Worm (Caenorhabditis elegans) whole organism, late embryonic: ENCODE results near the gene F13D11.3.

ENCODE experiments used
- ahr-1 ChIP-seq: sonication (generic microtip); optimal IDR thresholded peaks from 2 replicates; lab custom pipeline; 2016; ENCODE audit warnings: missing genetic modification characterization, missing compliant biosample characterization
- ceh-6 ChIP-seq: fragments of 200-800 bp; sonication (Bioruptor generic); optimal IDR thresholded peaks from 2 replicates; lab custom pipeline; 2018; ENCODE audit warnings: mild to moderate bottlenecking, missing genetic modification characterization, missing compliant biosample characterization
- che-1 ChIP-seq: sonication (generic microtip); optimal IDR thresholded peaks from 2 replicates; lab custom pipeline; 2016; ENCODE audit warnings: mild to moderate bottlenecking, missing genetic modification characterization, missing compliant biosample characterization
- dmd-4 ChIP-seq: sonication (generic microtip); optimal IDR thresholded peaks from 2 replicates; lab custom pipeline; 2016; ENCODE audit warnings: borderline replicate concordance, missing genetic modification characterization, missing compliant biosample characterization
- elt-2 ChIP-seq: sonication (generic microtip); optimal IDR thresholded peaks from 2 replicates; lab custom pipeline; 2016; ENCODE audit warnings: missing genetic modification reagents, missing genetic modification characterization, missing compliant biosample characterization
- eyg-1 ChIP-seq: sonication (generic microtip); optimal IDR thresholded peaks from 2 replicates; lab custom pipeline; 2016; ENCODE audit warnings: missing genotype, missing genetic modification characterization, missing compliant biosample characterization
- fax-1 ChIP-seq: sonication (generic microtip); optimal IDR thresholded peaks from 2 replicates; lab custom pipeline; 2016; ENCODE audit warnings: missing genotype, missing genetic modification characterization, missing compliant biosample characterization
- hlh-30 ChIP-seq: sonication (generic microtip); optimal IDR thresholded peaks from 2 replicates; lab custom pipeline; 2017; ENCODE audit warnings: antibody characterized with exemption, missing genetic modification characterization, missing compliant biosample characterization; ENCODE audit not compliant: insufficient read depth
- nhr-11 ChIP-seq: fragments of 150-350 bp; optimal IDR thresholded peaks from 2 replicates; lab custom pipeline; 2014; ENCODE audit warnings: missing biosample characterization, missing genetic modification characterization
- nhr-232 ChIP-seq: sonication (generic microtip); optimal IDR thresholded peaks from 2 replicates; lab custom pipeline; 2016; ENCODE audit warnings: missing genetic modification characterization, missing compliant biosample characterization
- pha-4 ChIP-seq: fragments of 150-350 bp; optimal IDR thresholded peaks from 2 replicates; lab custom pipeline; 2018; ENCODE audit warnings: missing biosample characterization, missing genetic modification reagents, missing genetic modification characterization
- sox-4 ChIP-seq: sonication (generic microtip); optimal IDR thresholded peaks from 2 replicates; lab custom pipeline; 2017; ENCODE audit warnings: mild to moderate bottlenecking, missing genetic modification characterization, inconsistent platforms, missing compliant biosample characterization
- unc-3 ChIP-seq, 2 experiments: fragments of 200-800 bp in 1 of 2; sonication (Bioruptor generic) in 1 of 2; sonication (generic microtip) in 1 of 2; conservative IDR thresholded peaks in 1 of 2; optimal IDR thresholded peaks in 1 of 2; 2 replicates each; pipeline versions ENCODE4 v1.3.6 to Lab custom; 2016 to 2022; ENCODE audit warnings: missing compliant biosample characterization in 2 of 2, missing genetic modification characterization in 2 of 2, missing genetic modification reagents in 1 of 2
- unc-55 ChIP-seq: sonication (generic microtip); optimal IDR thresholded peaks from 2 replicates; lab custom pipeline; 2017; ENCODE audit warnings: missing biosample characterization, missing genetic modification reagents, missing genetic modification characterization

DNA sequence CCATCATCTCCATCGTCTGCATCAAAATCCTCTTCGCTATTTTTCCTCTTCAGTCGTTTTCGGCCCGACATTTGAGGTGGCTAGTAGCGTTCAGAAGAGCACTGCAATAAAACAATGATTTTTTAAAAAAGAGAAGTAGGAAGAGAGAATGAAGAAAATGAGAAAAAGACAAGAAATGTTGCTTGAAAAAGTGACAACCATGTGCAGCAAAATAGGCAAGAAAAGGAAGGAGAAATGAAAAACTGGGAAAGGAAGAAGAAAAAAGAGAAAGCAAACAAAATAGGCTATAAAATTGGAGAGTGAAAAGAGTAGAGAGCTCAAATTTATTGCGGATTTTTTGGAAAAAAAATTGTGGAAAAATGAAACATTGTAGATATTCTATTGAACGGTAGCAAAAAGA is 42.4 kb downstream of the F13D11.3 start, which contains the start of gene tag-294:
- TF ChIP-seq elt-2 (tag; lab: Kevin White, UChicago) = no peak
- TF ChIP-seq nhr-232 = no peak
- no peak for TF ChIP-seq hlh-30
- no peak for TF ChIP-seq ahr-1 (tag; lab: Kevin White, UChicago)
- TF ChIP-seq eyg-1 = no peak
- TF ChIP-seq nhr-11 (tag; lab: Kevin White, UChicago) = no peak
- TF ChIP-seq unc-55 (GFP tag; lab: Kevin White, UChicago) = no peak
- TF ChIP-seq pha-4 (tag; lab: Kevin White, UChicago) = no peak
- no peak for TF ChIP-seq che-1 (tag; lab: Kevin White, UChicago)
- no peak for TF ChIP-seq unc-3 (GFP tag; conservative IDR thresholded peaks at IDR 0.05; lab: Robert Waterston, UW)
- no peak for TF ChIP-seq unc-3 (tag; optimal IDR thresholded peaks at IDR 0.05; lab: Kevin White, UChicago)
- TF ChIP-seq ceh-6 = no peak
- TF ChIP-seq dmd-4 = no peak
- no peak for TF ChIP-seq sox-4 (tag; lab: Kevin White, UChicago)
- no peak for TF ChIP-seq fax-1 (tag; lab: Kevin White, UChicago)
